Worm (Caenorhabditis elegans) whole organism, L4 larva: ENCODE results near the gene Y45F10A.7.

ENCODE experiments used
- Y5F2A.4 ChIP-seq: fragments of 200-800 bp; sonication (Bioruptor generic); optimal IDR thresholded peaks from 2 replicates; lab custom pipeline; 2018; ENCODE audit warnings: mild to moderate bottlenecking, missing genetic modification characterization, missing compliant biosample characterization
- Y75B8A.6 ChIP-seq: fragments of 200-800 bp; sonication (Bioruptor generic); IDR thresholded peaks from 2 replicates; pipeline ENCODE4 v1.3.6; 2022; ENCODE audit warnings: missing genetic modification reagents, missing genetic modification characterization, missing compliant biosample characterization
- cey-2 ChIP-seq: sonication (generic microtip); optimal IDR thresholded peaks from 3 replicates; lab custom pipeline; 2017; ENCODE audit warnings: missing genetic modification characterization, mild to moderate bottlenecking, missing compliant biosample characterization, antibody characterized with exemption, borderline replicate concordance; ENCODE audit not compliant: insufficient read depth
- lin-15B ChIP-seq: fragments of 150-350 bp; sonication (generic microtip); optimal IDR thresholded peaks from 3 replicates; lab custom pipeline; 2014; ENCODE audit warnings: missing biosample characterization, missing genetic modification characterization
- lin-39 ChIP-seq: fragments of 150-350 bp; optimal IDR thresholded peaks from 2 replicates; lab custom pipeline; 2014; ENCODE audit warnings: missing biosample characterization, missing genetic modification reagents, missing genetic modification characterization
- mdt-29 ChIP-seq: fragments of 200-800 bp; sonication (Bioruptor generic); IDR thresholded peaks from 2 replicates; pipeline ENCODE4 v1.3.6; 2022; ENCODE audit warnings: missing genetic modification reagents, missing genetic modification characterization, missing compliant biosample characterization
- mxl-3 ChIP-seq: fragments of 200-800 bp; sonication (Bioruptor generic); optimal IDR thresholded peaks from 2 replicates; lab custom pipeline; 2018; ENCODE audit warnings: mild to moderate bottlenecking, missing genetic modification characterization, missing compliant biosample characterization
- ztf-11 ChIP-seq: fragments of 150-350 bp; optimal IDR thresholded peaks from 2 replicates; lab custom pipeline; 2014; ENCODE audit warnings: missing biosample characterization, missing genetic modification characterization

ce11 chrIV:13525223-13525622, 32.9 kb downstream of the Y45F10A.7 start:
- TF ChIP-seq mxl-3 (no peak), lin-39 (tag; lab: Kevin White, UChicago) (no peak), mdt-29 (no peak), cey-2 (tag; lab: Kevin White, UChicago) (no peak), lin-15B (no peak), ztf-11 (tag; lab: Kevin White, UChicago) (no peak), Y5F2A.4 (GFP tag; lab: Kevin White, UChicago) (no peak), Y75B8A.6 (GFP tag; lab: Robert Waterston, UW) (no peak)
